Worm (Caenorhabditis elegans) whole organism, L4 larva: ENCODE results near the gene F52C9.5.

Experiments used
- F10B5.3 ChIP-seq: sonication (generic microtip); optimal IDR thresholded peaks from 2 replicates; lab custom pipeline; 2016; ENCODE audit warnings: mild to moderate bottlenecking, missing genetic modification characterization, missing compliant biosample characterization
- F44E2.7 ChIP-seq: fragments of 200-800 bp; sonication (Bioruptor generic); IDR thresholded peaks from 2 replicates; pipeline ENCODE4 v2.1.2; 2022; ENCODE audit warnings: missing genetic modification characterization, missing compliant biosample characterization
- Y105C5A.15 ChIP-seq: fragments of 200-800 bp; sonication (Bioruptor generic); IDR thresholded peaks from 2 replicates; pipeline ENCODE4 v1.3.6; 2022; ENCODE audit warnings: missing genetic modification characterization, missing compliant biosample characterization
- ZK546.5 ChIP-seq, 2 experiments: sonication (generic microtip); optimal IDR thresholded peaks; 2 replicates each; lab custom pipeline; 2017; ENCODE audit warnings: missing biosample characterization in 2 of 2, missing genetic modification characterization in 2 of 2
- aha-1 ChIP-seq: fragments of 150-350 bp; peaks from one replicate; lab custom pipeline; 2014; ENCODE audit warnings: missing biosample characterization, missing genetic modification characterization
- ceh-28 ChIP-seq: fragments of 150-350 bp; optimal IDR thresholded peaks from 2 replicates; lab custom pipeline; 2014; ENCODE audit warnings: missing biosample characterization, missing genetic modification reagents, missing genetic modification characterization
- ceh-32 ChIP-seq: sonication (generic microtip); optimal IDR thresholded peaks from 2 replicates; lab custom pipeline; 2016; ENCODE audit warnings: mild to moderate bottlenecking, missing genetic modification characterization, missing compliant biosample characterization; ENCODE audit not compliant: poor library complexity
- ceh-82 ChIP-seq: sonication (generic microtip); optimal IDR thresholded peaks from 2 replicates; lab custom pipeline; 2017; ENCODE audit warnings: missing biosample characterization, missing genetic modification characterization
- ctbp-1 ChIP-seq: fragments of 200-800 bp; sonication (Bioruptor generic); IDR thresholded peaks from 2 replicates; pipeline ENCODE4 v1.3.6; 2022; ENCODE audit warnings: missing genetic modification reagents, missing genetic modification characterization, missing compliant biosample characterization
- daf-19 ChIP-seq: fragments of 200-800 bp; sonication (Bioruptor generic); conservative IDR thresholded peaks from 2 replicates; pipeline ENCODE4 v1.3.6; 2022; ENCODE audit warnings: missing genetic modification characterization, missing compliant biosample characterization
- dmd-9 ChIP-seq: fragments of 200-800 bp; sonication (Bioruptor generic); IDR thresholded peaks from 2 replicates; pipeline ENCODE4 v1.3.6; 2022; ENCODE audit warnings: missing genetic modification reagents, missing genetic modification characterization, missing compliant biosample characterization
- hif-1 ChIP-seq, 2 experiments: sonication (generic microtip); optimal IDR thresholded peaks; 2 replicates each; lab custom pipeline; 2016 to 2017; ENCODE audit warnings: missing compliant biosample characterization in 2 of 2, missing genetic modification characterization in 2 of 2, missing genetic modification reagents in 2 of 2, missing genotype in 2 of 2, mild to moderate bottlenecking in 1 of 2
- hlh-11 ChIP-seq: fragments of 200-800 bp; sonication (Bioruptor generic); optimal IDR thresholded peaks from 2 replicates; lab custom pipeline; 2018; ENCODE audit warnings: mild to moderate bottlenecking, missing genetic modification characterization, missing compliant biosample characterization
- hlh-30 ChIP-seq: sonication (generic microtip); optimal IDR thresholded peaks from 2 replicates; lab custom pipeline; 2017; ENCODE audit warnings: antibody characterized with exemption, mild to moderate bottlenecking, missing genetic modification characterization, missing compliant biosample characterization; ENCODE audit not compliant: insufficient read depth
- hmg-1.1 ChIP-seq: fragments of 200-800 bp; sonication (Bioruptor generic); IDR thresholded peaks from 2 replicates; pipeline ENCODE4 v1.3.6; 2022; ENCODE audit warnings: missing genetic modification reagents, missing genetic modification characterization, missing compliant biosample characterization
- lim-7 ChIP-seq: fragments of 200-800 bp; sonication (Bioruptor generic); IDR thresholded peaks from 2 replicates; pipeline ENCODE4 v1.3.6; 2022; ENCODE audit warnings: missing genetic modification characterization, missing compliant biosample characterization
- lin-13 ChIP-seq: fragments of 150-350 bp; optimal IDR thresholded peaks from 2 replicates; lab custom pipeline; 2014; ENCODE audit warnings: missing biosample characterization, missing genetic modification reagents, missing genetic modification characterization
- lin-29 ChIP-seq: fragments of 200-800 bp; sonication (Bioruptor generic); IDR thresholded peaks from 2 replicates; pipeline ENCODE4 v1.3.6; 2022; ENCODE audit warnings: missing genetic modification reagents, missing genetic modification characterization, missing compliant biosample characterization
- lin-38 ChIP-seq: fragments of 200-800 bp; sonication (Bioruptor generic); IDR thresholded peaks from 2 replicates; pipeline ENCODE4 v1.3.6; 2022; ENCODE audit warnings: missing genetic modification reagents, missing genetic modification characterization, missing compliant biosample characterization
- lin-39 ChIP-seq: fragments of 150-350 bp; optimal IDR thresholded peaks from 2 replicates; lab custom pipeline; 2014; ENCODE audit warnings: missing biosample characterization, missing genetic modification reagents, missing genetic modification characterization
- lir-3 ChIP-seq: sonication (generic microtip); optimal IDR thresholded peaks from 2 replicates; lab custom pipeline; 2016; ENCODE audit warnings: mild to moderate bottlenecking, missing genetic modification characterization, missing compliant biosample characterization
- lsy-2 ChIP-seq, 2 experiments: fragments of 150-350 bp in 1 of 2; sonication (generic microtip) in 1 of 2; optimal IDR thresholded peaks; 2 replicates each; lab custom pipeline; 2014 to 2017; ENCODE audit warnings: missing biosample characterization in 2 of 2, missing genetic modification characterization in 2 of 2
- mxl-3 ChIP-seq: fragments of 200-800 bp; sonication (Bioruptor generic); optimal IDR thresholded peaks from 2 replicates; lab custom pipeline; 2018; ENCODE audit warnings: mild to moderate bottlenecking, missing genetic modification characterization, missing compliant biosample characterization
- nhr-102 ChIP-seq: sonication (generic microtip); optimal IDR thresholded peaks from 2 replicates; lab custom pipeline; 2016; ENCODE audit warnings: mild to moderate bottlenecking, missing genetic modification characterization, moderate library complexity, missing compliant biosample characterization
- nhr-28 ChIP-seq: fragments of 150-350 bp; optimal IDR thresholded peaks from 2 replicates; lab custom pipeline; 2014; ENCODE audit warnings: missing biosample characterization, missing genetic modification characterization
- nhr-42 ChIP-seq: fragments of 200-800 bp; sonication (Bioruptor generic); IDR thresholded peaks from 2 replicates; pipeline ENCODE4 v1.3.6; 2022; ENCODE audit warnings: missing genetic modification characterization, missing compliant biosample characterization
- nhr-48 ChIP-seq: sonication (generic microtip); optimal IDR thresholded peaks from 2 replicates; lab custom pipeline; 2016; ENCODE audit warnings: mild to moderate bottlenecking, missing genetic modification characterization, missing compliant biosample characterization
- nhr-77 ChIP-seq: fragments of 150-350 bp; optimal IDR thresholded peaks from 2 replicates; lab custom pipeline; 2014; ENCODE audit warnings: missing biosample characterization, missing genetic modification characterization
- pha-4 ChIP-seq, 2 experiments: fragments of 150-350 bp in 1 of 2; fragments of 200-800 bp in 1 of 2; sonication (Bioruptor generic) in 1 of 2; IDR thresholded peaks in 1 of 2; optimal IDR thresholded peaks in 1 of 2; 2 replicates each; pipeline versions ENCODE4 v1.3.6 to Lab custom; 2014 to 2022; ENCODE audit warnings: missing genetic modification characterization in 2 of 2, missing genetic modification reagents in 2 of 2, missing biosample characterization in 1 of 2, missing compliant biosample characterization in 1 of 2
- php-3 ChIP-seq: fragments of 200-800 bp; sonication (Bioruptor generic); IDR thresholded peaks from 2 replicates; pipeline ENCODE4 v1.3.6; 2022; ENCODE audit warnings: missing genetic modification reagents, missing genetic modification characterization, missing compliant biosample characterization
- unc-39 ChIP-seq: sonication (generic microtip); optimal IDR thresholded peaks from 2 replicates; lab custom pipeline; 2017; ENCODE audit warnings: missing biosample characterization, missing genetic modification characterization
- unc-62 ChIP-seq, 3 experiments: fragments of 150-350 bp in 1 of 3; sonication (generic microtip); optimal IDR thresholded peaks in 2 of 3; peaks in 1 of 3; 1 replicate in 1 of 3; 2 replicates in 2 of 3; lab custom pipeline; 2014 to 2017; ENCODE audit warnings: missing biosample characterization in 3 of 3, missing genetic modification characterization in 3 of 3, missing genetic modification reagents in 3 of 3, missing genotype in 1 of 3
- zip-11 ChIP-seq: fragments of 200-800 bp; sonication (Bioruptor generic); IDR thresholded peaks from 2 replicates; pipeline ENCODE4 v1.3.6; 2022; ENCODE audit warnings: missing genetic modification characterization, missing compliant biosample characterization
- zip-2 ChIP-seq: fragments of 150-350 bp; optimal IDR thresholded peaks from 2 replicates; lab custom pipeline; 2014; ENCODE audit warnings: missing biosample characterization, missing genetic modification characterization

F52C9.5 gene

DNA sequence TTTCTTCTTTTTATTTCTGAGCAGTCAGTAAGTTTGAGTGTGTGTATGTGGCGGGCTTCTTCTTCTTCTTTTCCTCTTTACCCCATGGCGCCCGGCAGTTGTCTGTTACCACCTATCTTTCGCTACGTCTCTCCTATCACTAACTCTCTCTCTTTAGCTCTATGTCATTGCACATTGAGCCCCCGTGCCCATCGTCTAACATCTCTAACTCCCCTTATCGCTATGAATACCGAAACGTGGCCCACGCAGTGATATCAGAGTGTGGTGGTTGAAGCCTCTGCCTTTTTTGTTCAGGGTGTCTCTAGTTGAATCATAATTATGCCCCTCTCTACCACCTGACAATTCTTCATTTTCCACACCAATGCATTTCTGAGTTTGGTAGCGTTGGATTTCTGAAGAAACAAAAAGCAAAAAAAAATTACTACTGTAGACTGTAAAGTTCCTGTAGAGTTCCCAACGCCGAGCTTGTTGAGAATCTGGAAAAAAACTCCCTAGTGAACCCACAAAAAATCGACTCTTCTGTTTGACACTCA lies 32.6 kb downstream of the F52C9.5 start (continued):
- TF ChIP-seq hmg-1.1 (GFP tag; lab: Robert Waterston, UW) (no peak), ceh-82 (no peak), hlh-30 (peak; percentile 40), zip-11 (GFP tag; lab: Robert Waterston, UW) (no peak), hif-1 (tag; optimal IDR thresholded peaks at IDR 0.05; lab: Kevin White, UChicago) (no peak), nhr-77 (tag; lab: Kevin White, UChicago) (no peak), nhr-28 (tag; lab: Kevin White, UChicago) (peak; percentile 31), lin-38 (GFP tag; lab: Robert Waterston, UW) (no peak), unc-62 (GFP tag; optimal IDR thresholded peaks at IDR 0.05 in 1 of 2; lab: Kevin White, UChicago) (peak in 1 of 2 experiments; percentile 99), unc-62 (tag; optimal IDR thresholded peaks at IDR 0.05; lab: Kevin White, UChicago) (no peak), lim-7 (GFP tag; lab: Robert Waterston, UW) (no peak), lir-3 (tag; lab: Kevin White, UChicago) (no peak), nhr-42 (GFP tag; lab: Robert Waterston, UW) (no peak), hlh-11 (tag; lab: Kevin White, UChicago) (peak; percentile 55), zip-2 (no peak), unc-39 (tag; lab: Kevin White, UChicago) (no peak), lin-13 (GFP tag; lab: Kevin White, UChicago) (no peak)

DNA sequence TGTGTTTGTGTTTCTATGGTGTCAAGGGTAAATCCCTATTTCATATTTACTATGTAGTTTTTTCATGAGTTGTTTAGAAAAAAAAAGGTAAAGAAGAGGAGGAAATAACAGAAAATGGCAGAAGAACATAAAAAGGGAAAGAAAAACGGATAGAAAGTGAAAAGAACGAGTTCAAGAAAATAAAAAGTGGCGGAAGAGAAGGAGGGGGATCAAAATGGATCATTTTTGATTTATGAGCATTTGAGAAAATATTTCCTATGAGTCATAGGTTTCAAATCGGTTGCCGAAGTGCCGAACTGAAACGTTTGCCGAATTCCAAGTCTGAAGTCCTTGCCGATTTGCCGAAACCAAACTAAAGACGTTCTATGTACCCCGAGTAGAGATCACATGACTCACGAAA lies 36.8 kb downstream of the F52C9.5 start:
- TF ChIP-seq F10B5.3 (tag; lab: Kevin White, UChicago) = no peak
- no peak for TF ChIP-seq ceh-28
- TF ChIP-seq nhr-48 (tag; lab: Kevin White, UChicago) = no peak
- TF ChIP-seq php-3 (GFP tag; lab: Robert Waterston, UW) = no peak
- TF ChIP-seq daf-19 = no peak
- TF ChIP-seq mxl-3 (GFP tag; lab: Kevin White, UChicago) = no peak
- no peak for TF ChIP-seq Y105C5A.15
- no peak for TF ChIP-seq hlh-30
- no peak for TF ChIP-seq ZK546.5 (tag; optimal IDR thresholded peaks at IDR 0.05; lab: Kevin White, UChicago)
- no peak for TF ChIP-seq lin-29 (GFP tag; lab: Robert Waterston, UW)
- TF ChIP-seq aha-1 (tag; lab: Kevin White, UChicago) = no peak
- no peak for TF ChIP-seq ctbp-1 (GFP tag; lab: Robert Waterston, UW)
- no peak for TF ChIP-seq dmd-9 (GFP tag; lab: Robert Waterston, UW)

ce11 chrIII:5340530-5340929 lies 38.5 kb downstream of the F52C9.5 start:
- peak in 1 of 2 experiments; percentile 86 for TF ChIP-seq unc-62 (GFP tag; optimal IDR thresholded peaks at IDR 0.05 in 1 of 2; lab: Kevin White, UChicago)
- TF ChIP-seq unc-62 (tag; optimal IDR thresholded peaks at IDR 0.05; lab: Kevin White, UChicago) = no peak
- TF ChIP-seq F44E2.7 (GFP tag; lab: Robert Waterston, UW) = no peak
- TF ChIP-seq nhr-102 (tag; lab: Kevin White, UChicago) = no peak
- TF ChIP-seq F10B5.3 (tag; lab: Kevin White, UChicago) = no peak
- TF ChIP-seq ceh-32 (tag; lab: Kevin White, UChicago) = no peak
- TF ChIP-seq lin-39 (tag; lab: Kevin White, UChicago) = no peak
- TF ChIP-seq lsy-2 (tag; optimal IDR thresholded peaks at IDR 0.05; lab: Kevin White, UChicago) = no peak
- TF ChIP-seq pha-4 (GFP tag; IDR thresholded peaks at IDR 0.05; lab: Robert Waterston, UW) = no peak
- TF ChIP-seq pha-4 (tag; optimal IDR thresholded peaks at IDR 0.05; lab: Kevin White, UChicago) = no peak
- TF ChIP-seq, all 104 proteins: peak for 1

- TF ChIP-seq hlh-11 (tag; lab: Kevin White, UChicago) (no peak), aha-1 (tag; lab: Kevin White, UChicago) (peak; percentile 23)
Measured at ce11 chrIII:5341382-5341781, 39.4 kb downstream of the F52C9.5 start, which contains the start of gene ZK121.2. TSS of gene ZK121.2 (plus strand) at chrIII:5341682.
